Worm (Caenorhabditis elegans) whole organism, L2 larva: Measurements from ENCODE around the gene M70.3.
"Not testable (repeated sequence)": the region's sequence is repeated elsewhere in the genome, so short reads cannot be mapped to it uniquely, and the experiment has no call there.

Experiments
- C34F6.9 ChIP-seq: fragments of 150-350 bp; optimal IDR thresholded peaks from 2 replicates; lab custom pipeline; 2014; ENCODE audit warnings: missing biosample characterization, missing genetic modification characterization
- F13H6.1 ChIP-seq: sonication (generic microtip); optimal IDR thresholded peaks from 2 replicates; lab custom pipeline; 2016; ENCODE audit warnings: missing genetic modification characterization, missing compliant biosample characterization
- Y55F3AM.14 ChIP-seq: fragments of 200-800 bp; sonication (Bioruptor generic); optimal IDR thresholded peaks from 2 replicates; lab custom pipeline; 2018; ENCODE audit warnings: mild to moderate bottlenecking, missing genetic modification characterization, missing compliant biosample characterization
- alr-1 ChIP-seq: fragments of 150-350 bp; optimal IDR thresholded peaks from 2 replicates; lab custom pipeline; 2014; ENCODE audit warnings: missing biosample characterization, missing genetic modification characterization
- aly-2 ChIP-seq: fragments of 150-350 bp; optimal IDR thresholded peaks from 2 replicates; lab custom pipeline; 2014; ENCODE audit warnings: missing biosample characterization, missing genetic modification characterization
- ceh-16 ChIP-seq: fragments of 150-350 bp; optimal IDR thresholded peaks from 2 replicates; lab custom pipeline; 2014; ENCODE audit warnings: missing biosample characterization, missing genetic modification characterization
- ceh-82 ChIP-seq: fragments of 150-350 bp; optimal IDR thresholded peaks from 2 replicates; lab custom pipeline; 2014; ENCODE audit warnings: missing biosample characterization, missing genetic modification characterization
- crh-2 ChIP-seq: sonication (generic microtip); optimal IDR thresholded peaks from 2 replicates; lab custom pipeline; 2017; ENCODE audit warnings: missing biosample characterization, missing genetic modification characterization
- elt-3 ChIP-seq: sonication (generic microtip); optimal IDR thresholded peaks from 2 replicates; lab custom pipeline; 2017; ENCODE audit warnings: missing biosample characterization, missing genetic modification characterization
- fos-1 ChIP-seq: fragments of 150-350 bp; optimal IDR thresholded peaks from 2 replicates; lab custom pipeline; 2014; ENCODE audit warnings: missing biosample characterization, missing genetic modification characterization
- gmeb-1 ChIP-seq: fragments of 150-350 bp; optimal IDR thresholded peaks from 2 replicates; lab custom pipeline; 2014; ENCODE audit warnings: missing biosample characterization, missing genetic modification characterization
- lin-13 ChIP-seq: fragments of 150-350 bp; optimal IDR thresholded peaks from 2 replicates; lab custom pipeline; 2014; ENCODE audit warnings: missing biosample characterization, missing genetic modification reagents, missing genetic modification characterization
- lsy-2 ChIP-seq, 2 experiments: fragments of 150-350 bp in 1 of 2; sonication (generic microtip) in 1 of 2; optimal IDR thresholded peaks; 2 replicates each; lab custom pipeline; 2014 to 2017; ENCODE audit warnings: missing biosample characterization in 2 of 2, missing genetic modification characterization in 2 of 2
- mab-5 ChIP-seq: fragments of 150-350 bp; optimal IDR thresholded peaks from 2 replicates; lab custom pipeline; 2014; ENCODE audit warnings: missing biosample characterization, missing genetic modification characterization
- mbf-1 ChIP-seq: sonication (generic microtip); optimal IDR thresholded peaks from 2 replicates; lab custom pipeline; 2017; ENCODE audit warnings: missing biosample characterization, missing genetic modification characterization
- nhr-10 ChIP-seq: sonication (generic microtip); optimal IDR thresholded peaks from 2 replicates; lab custom pipeline; 2017; ENCODE audit warnings: missing biosample characterization, missing genetic modification characterization
- nhr-11 ChIP-seq: fragments of 150-350 bp; optimal IDR thresholded peaks from 2 replicates; lab custom pipeline; 2014; ENCODE audit warnings: missing biosample characterization, missing genetic modification characterization
- nhr-12 ChIP-seq: fragments of 150-350 bp; optimal IDR thresholded peaks from 2 replicates; lab custom pipeline; 2014; ENCODE audit warnings: missing biosample characterization, missing genetic modification characterization
- nhr-129 ChIP-seq: fragments of 150-350 bp; optimal IDR thresholded peaks from 2 replicates; lab custom pipeline; 2014; ENCODE audit warnings: missing biosample characterization, missing genetic modification characterization
- nhr-21 ChIP-seq: fragments of 150-350 bp; optimal IDR thresholded peaks from 2 replicates; lab custom pipeline; 2014; ENCODE audit warnings: missing biosample characterization, missing genetic modification characterization
- nhr-23 ChIP-seq: fragments of 150-350 bp; optimal IDR thresholded peaks from 2 replicates; lab custom pipeline; 2014; ENCODE audit warnings: missing biosample characterization, missing genetic modification reagents, missing genetic modification characterization
- nhr-237 ChIP-seq: fragments of 150-350 bp; optimal IDR thresholded peaks from 2 replicates; lab custom pipeline; 2014; ENCODE audit warnings: missing biosample characterization, missing genetic modification characterization
- nhr-25 ChIP-seq: fragments of 150-350 bp; sonication (generic microtip); optimal IDR thresholded peaks from 3 replicates; lab custom pipeline; 2014; ENCODE audit warnings: missing biosample characterization, missing genetic modification characterization
- nhr-77 ChIP-seq: fragments of 150-350 bp; optimal IDR thresholded peaks from 2 replicates; lab custom pipeline; 2014; ENCODE audit warnings: missing biosample characterization, missing genetic modification characterization
- peb-1 ChIP-seq: fragments of 150-350 bp; optimal IDR thresholded peaks from 2 replicates; lab custom pipeline; 2014; ENCODE audit warnings: missing biosample characterization, missing genetic modification characterization
- sem-4 ChIP-seq: fragments of 150-350 bp; optimal IDR thresholded peaks from 2 replicates; lab custom pipeline; 2014; ENCODE audit warnings: missing biosample characterization, missing genetic modification reagents, missing genetic modification characterization
- skn-1 ChIP-seq: sonication (generic microtip); optimal IDR thresholded peaks from 2 replicates; lab custom pipeline; 2017; ENCODE audit warnings: missing biosample characterization, missing genetic modification characterization
- snpc-4 ChIP-seq: fragments of 150-350 bp; optimal IDR thresholded peaks from 2 replicates; lab custom pipeline; 2014; ENCODE audit warnings: missing biosample characterization, missing genetic modification characterization
- unc-55 ChIP-seq: fragments of 150-350 bp; sonication (generic microtip); optimal IDR thresholded peaks from 3 replicates; lab custom pipeline; 2014; ENCODE audit warnings: missing biosample characterization, missing genetic modification reagents, missing genetic modification characterization
- zag-1 ChIP-seq: fragments of 150-350 bp; optimal IDR thresholded peaks from 2 replicates; lab custom pipeline; 2014; ENCODE audit warnings: missing biosample characterization, missing genetic modification characterization
- ztf-1 ChIP-seq: fragments of 200-800 bp; sonication (Bioruptor generic); conservative IDR thresholded peaks from 2 replicates; pipeline ENCODE4 v1.3.6; 2022; ENCODE audit warnings: missing genetic modification characterization, missing compliant biosample characterization
- ztf-11 ChIP-seq: sonication (generic microtip); optimal IDR thresholded peaks from 2 replicates; lab custom pipeline; 2017; ENCODE audit warnings: missing biosample characterization, missing genetic modification characterization
- ztf-4 ChIP-seq: fragments of 150-350 bp; optimal IDR thresholded peaks from 2 replicates; lab custom pipeline; 2014; ENCODE audit warnings: missing biosample characterization, missing genetic modification characterization

M70.3 gene

DNA sequence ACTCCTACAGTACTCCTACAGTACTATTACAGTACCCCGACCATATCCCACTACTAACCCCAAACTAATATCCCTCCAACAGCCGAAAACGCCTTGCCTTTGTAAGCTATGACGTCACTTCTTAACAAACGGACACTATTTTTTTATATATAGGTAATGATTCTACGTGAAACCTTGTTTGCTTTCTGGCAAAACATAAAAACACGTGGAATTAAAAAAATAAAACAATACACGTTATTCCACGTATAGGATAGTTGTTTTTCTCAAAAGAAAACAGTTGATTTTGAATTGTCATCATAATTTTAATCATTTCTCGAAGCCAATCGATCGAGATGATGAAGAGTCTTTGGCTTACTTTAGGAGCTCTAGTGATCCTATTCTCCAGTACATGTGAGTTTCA lies 3.3 kb upstream of the M70.3 start, which contains the start of gene M70.1:
Gene M70.1 (plus strand): TSS at position 301 of the 400 bp plus-strand sequence.
- not testable (repeated sequence) for TF ChIP-seq snpc-4; alr-1; gmeb-1 (tag; lab: Kevin White, UChicago)

DNA sequence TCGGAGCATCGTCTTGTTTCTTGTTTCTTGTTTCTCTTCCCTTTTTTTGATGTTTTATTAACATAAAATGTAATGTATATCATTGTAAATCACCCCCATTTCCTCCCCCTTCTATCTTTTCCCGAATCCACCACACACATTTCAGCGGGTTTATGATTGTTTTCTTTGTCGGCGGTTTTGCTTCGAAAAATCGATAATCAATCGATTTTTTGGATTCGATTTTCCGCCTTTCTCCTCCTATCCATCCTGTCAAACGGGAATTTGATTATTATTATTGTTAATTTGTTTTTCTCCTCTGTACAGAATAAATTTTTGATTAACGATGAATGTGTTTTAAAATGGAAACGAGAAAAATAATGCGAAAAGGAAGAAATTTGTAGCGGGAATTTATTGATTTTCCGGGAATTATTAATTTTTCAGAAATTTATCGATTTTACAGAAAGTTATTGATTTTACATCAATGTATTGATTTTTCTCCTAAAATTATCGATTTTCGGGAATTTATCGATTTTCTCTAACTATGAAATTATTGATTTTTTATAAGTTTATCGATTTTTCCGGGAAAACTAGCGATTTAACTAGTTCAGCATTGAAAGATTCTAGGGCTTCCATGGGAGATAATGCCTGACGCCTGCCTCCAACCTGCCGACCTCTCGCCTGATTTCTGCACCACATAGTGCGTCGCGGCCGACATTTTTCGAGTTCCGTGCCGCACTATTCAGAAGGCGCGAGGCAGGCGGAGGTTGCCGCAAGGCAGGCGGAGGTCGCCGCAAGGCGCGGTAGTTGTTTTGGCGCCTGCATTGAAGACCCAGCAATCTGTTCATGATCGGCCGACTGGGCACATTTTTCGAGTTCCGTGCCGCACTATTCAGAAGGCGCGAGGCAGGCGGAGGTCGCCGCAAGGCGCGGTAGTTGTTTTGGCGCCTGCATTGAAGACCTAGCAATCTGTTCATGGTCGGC lies 5.3 kb downstream of the M70.3 start:
- TF ChIP-seq sem-4 (tag; lab: Kevin White, UChicago) (no peak), mab-5 (tag; lab: Kevin White, UChicago) (no peak), unc-55 (GFP tag; lab: Kevin White, UChicago) (no peak), ztf-11 (tag; lab: Kevin White, UChicago) (no peak), nhr-21 (tag; lab: Kevin White, UChicago) (no peak), C34F6.9 (no peak), ceh-82 (no peak), nhr-11 (tag; lab: Kevin White, UChicago) (no peak), skn-1 (no peak), lsy-2 (tag; optimal IDR thresholded peaks at IDR 0.05; lab: Kevin White, UChicago) (no peak), lin-13 (GFP tag; lab: Kevin White, UChicago) (no peak), crh-2 (no peak), Y55F3AM.14 (GFP tag; lab: Kevin White, UChicago) (no peak)

DNA sequence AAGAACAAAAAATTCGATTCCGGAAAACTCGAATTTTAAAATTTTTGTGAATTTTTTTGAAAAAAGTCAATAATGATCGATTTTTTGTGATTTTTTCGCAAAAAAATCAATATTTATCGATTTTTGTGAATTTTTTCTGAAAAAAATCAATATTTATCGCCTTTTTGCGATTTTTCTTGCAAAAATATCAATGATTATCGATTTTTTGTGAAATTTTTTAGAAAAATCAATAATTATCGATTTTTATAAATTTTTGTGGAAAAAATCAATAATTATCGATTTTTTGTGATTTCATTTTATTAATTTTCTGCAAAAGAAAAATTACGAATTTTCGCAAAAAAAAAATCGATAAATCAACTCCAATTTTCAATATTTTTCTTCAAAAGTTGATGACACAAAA lies 6.3 kb downstream of the M70.3 start:
- TF ChIP-seq nhr-77 (tag; lab: Kevin White, UChicago) (no peak), nhr-12 (tag; lab: Kevin White, UChicago) (no peak), C34F6.9 (no peak), fos-1 (tag; lab: Kevin White, UChicago) (no peak), F13H6.1 (no peak), nhr-21 (tag; lab: Kevin White, UChicago) (no peak), elt-3 (tag; lab: Kevin White, UChicago) (no peak), nhr-129 (no peak), nhr-25 (tag; lab: Kevin White, UChicago) (no peak), nhr-10 (tag; lab: Kevin White, UChicago) (no peak), sem-4 (tag; lab: Kevin White, UChicago) (no peak), mbf-1 (no peak), ceh-16 (tag; lab: Kevin White, UChicago) (no peak), mab-5 (tag; lab: Kevin White, UChicago) (no peak), gmeb-1 (tag; lab: Kevin White, UChicago) (no peak), unc-55 (GFP tag; lab: Kevin White, UChicago) (no peak)

DNA sequence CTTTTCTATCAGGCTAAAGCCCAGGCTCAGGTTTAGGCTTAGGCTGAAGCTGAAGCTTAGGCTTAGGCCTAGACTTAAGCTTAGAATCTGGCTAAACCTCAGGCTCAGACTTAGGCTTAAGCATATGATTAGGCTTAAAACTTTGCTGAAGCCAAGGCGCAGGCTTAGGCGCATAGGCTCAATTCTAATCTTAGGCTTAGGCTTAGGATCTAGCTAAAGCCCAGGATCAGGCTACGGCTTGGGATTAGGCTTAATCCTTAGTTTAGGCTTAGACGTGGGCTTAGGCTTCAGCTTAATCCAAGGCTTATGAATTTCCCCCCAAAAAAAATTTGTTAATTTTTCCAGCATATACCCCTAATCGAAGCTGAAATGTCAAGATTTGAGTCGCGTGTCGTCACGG lies 13.6 kb downstream of the M70.3 start:
- TF ChIP-seq gmeb-1 (tag; lab: Kevin White, UChicago) (no peak), ceh-16 (tag; lab: Kevin White, UChicago) (no peak), nhr-23 (no peak), nhr-12 (tag; lab: Kevin White, UChicago) (no peak), nhr-21 (tag; lab: Kevin White, UChicago) (no peak), unc-55 (GFP tag; lab: Kevin White, UChicago) (no peak), ztf-1 (GFP tag; lab: Robert Waterston, UW) (no peak)

DNA sequence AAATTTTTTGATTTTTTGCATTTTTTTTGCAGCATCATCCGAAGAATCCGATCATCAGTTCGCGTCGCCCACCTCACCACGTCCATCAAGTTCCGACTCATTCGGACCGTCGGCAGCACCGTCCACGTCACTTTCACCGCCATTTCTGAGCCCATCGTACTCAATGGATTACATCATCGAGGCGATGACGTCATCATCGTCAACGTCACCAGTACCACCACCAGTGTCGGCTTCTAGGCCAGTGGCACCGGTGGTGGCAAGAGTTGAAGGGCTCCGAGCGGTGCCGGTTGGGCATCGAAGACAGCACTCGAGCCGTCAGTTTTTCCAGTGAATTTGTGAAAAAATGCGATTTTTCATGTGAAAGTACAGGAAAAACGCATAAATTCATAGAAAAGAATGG lies 18.6 kb downstream of the M70.3 start:
- TF ChIP-seq nhr-129 (no peak), nhr-12 (tag; lab: Kevin White, UChicago) (no peak), peb-1 (no peak), nhr-77 (tag; lab: Kevin White, UChicago) (no peak), F13H6.1 (no peak)

DNA sequence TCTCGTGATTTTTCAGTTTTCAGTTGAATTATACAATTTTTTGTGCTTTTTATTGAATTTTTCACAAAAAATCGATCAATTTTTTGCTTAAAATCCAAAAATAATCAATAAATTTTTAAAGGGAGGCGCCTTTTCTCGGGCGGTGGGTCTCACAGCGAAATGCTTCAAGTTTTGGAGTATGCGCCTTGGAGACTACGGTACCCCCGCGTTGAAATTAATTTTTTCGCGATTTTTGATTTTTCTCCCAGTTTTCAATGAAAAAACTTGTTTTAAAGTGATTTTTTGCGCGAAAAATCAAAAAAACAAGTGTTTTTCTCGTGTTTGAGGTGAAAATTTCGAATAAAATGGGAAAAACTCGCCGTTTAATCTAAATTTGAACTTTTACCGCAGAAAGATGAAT lies 19.1 kb downstream of the M70.3 start:
- TF ChIP-seq elt-3 (tag; lab: Kevin White, UChicago), result no peak
- TF ChIP-seq C34F6.9, result no peak
- TF ChIP-seq nhr-11 (tag; lab: Kevin White, UChicago), result no peak
- TF ChIP-seq snpc-4, result no peak
- TF ChIP-seq nhr-12 (tag; lab: Kevin White, UChicago), result no peak
- no peak for TF ChIP-seq ztf-4
- no peak for TF ChIP-seq gmeb-1 (tag; lab: Kevin White, UChicago)
- TF ChIP-seq nhr-237 (tag; lab: Kevin White, UChicago), result no peak
- TF ChIP-seq zag-1 (tag; lab: Kevin White, UChicago), result no peak
- TF ChIP-seq lin-13 (GFP tag; lab: Kevin White, UChicago), result no peak
- TF ChIP-seq F13H6.1, result no peak
- no peak for TF ChIP-seq aly-2 (tag; lab: Kevin White, UChicago)
